Worm (Caenorhabditis elegans) whole organism, late embryonic: ENCODE measurements around the gene C40A11.8.

Experiments
- K02D7.2 ChIP-seq: sonication (generic microtip); optimal IDR thresholded peaks from 2 replicates; lab custom pipeline; 2017; ENCODE audit warnings: mild to moderate bottlenecking, missing genetic modification characterization, missing compliant biosample characterization
- ceh-34 ChIP-seq: sonication (generic microtip); optimal IDR thresholded peaks from 2 replicates; lab custom pipeline; 2016; ENCODE audit warnings: mild to moderate bottlenecking, missing genetic modification characterization, missing compliant biosample characterization
- dve-1 ChIP-seq: sonication (generic microtip); optimal IDR thresholded peaks from 2 replicates; lab custom pipeline; 2017; ENCODE audit warnings: antibody characterized with exemption, mild to moderate bottlenecking, missing genetic modification characterization, missing compliant biosample characterization
- elt-2 ChIP-seq: sonication (generic microtip); optimal IDR thresholded peaks from 2 replicates; lab custom pipeline; 2016; ENCODE audit warnings: missing genetic modification reagents, missing genetic modification characterization, missing compliant biosample characterization
- fax-1 ChIP-seq: sonication (generic microtip); optimal IDR thresholded peaks from 2 replicates; lab custom pipeline; 2016; ENCODE audit warnings: missing genotype, missing genetic modification characterization, missing compliant biosample characterization
- fkh-10 ChIP-seq: fragments of 150-350 bp; optimal IDR thresholded peaks from 2 replicates; lab custom pipeline; 2014; ENCODE audit warnings: missing biosample characterization, missing genetic modification reagents, missing genetic modification characterization
- gmeb-2 ChIP-seq: sonication (generic microtip); optimal IDR thresholded peaks from 2 replicates; lab custom pipeline; 2016; ENCODE audit warnings: missing genetic modification characterization, inconsistent platforms, missing compliant biosample characterization
- hlh-6 ChIP-seq: sonication (generic microtip); optimal IDR thresholded peaks from 2 replicates; lab custom pipeline; 2016; ENCODE audit warnings: missing genotype, missing genetic modification characterization, missing compliant biosample characterization
- nfya-1 ChIP-seq: sonication (generic microtip); optimal IDR thresholded peaks from 2 replicates; lab custom pipeline; 2017; ENCODE audit warnings: missing genetic modification characterization, mild to moderate bottlenecking, missing compliant biosample characterization, antibody characterized with exemption, moderate library complexity
- sox-2 ChIP-seq: fragments of 200-800 bp; sonication (Bioruptor generic); IDR thresholded peaks from 2 replicates; pipeline ENCODE4 v1.3.6; 2022; ENCODE audit warnings: missing genetic modification reagents, missing genetic modification characterization, missing compliant biosample characterization
- unc-55 ChIP-seq: sonication (generic microtip); optimal IDR thresholded peaks from 2 replicates; lab custom pipeline; 2017; ENCODE audit warnings: missing biosample characterization, missing genetic modification reagents, missing genetic modification characterization
- ztf-16 ChIP-seq: sonication (generic microtip); optimal IDR thresholded peaks from 2 replicates; lab custom pipeline; 2017; ENCODE audit warnings: missing genetic modification characterization, missing compliant biosample characterization

DNA sequence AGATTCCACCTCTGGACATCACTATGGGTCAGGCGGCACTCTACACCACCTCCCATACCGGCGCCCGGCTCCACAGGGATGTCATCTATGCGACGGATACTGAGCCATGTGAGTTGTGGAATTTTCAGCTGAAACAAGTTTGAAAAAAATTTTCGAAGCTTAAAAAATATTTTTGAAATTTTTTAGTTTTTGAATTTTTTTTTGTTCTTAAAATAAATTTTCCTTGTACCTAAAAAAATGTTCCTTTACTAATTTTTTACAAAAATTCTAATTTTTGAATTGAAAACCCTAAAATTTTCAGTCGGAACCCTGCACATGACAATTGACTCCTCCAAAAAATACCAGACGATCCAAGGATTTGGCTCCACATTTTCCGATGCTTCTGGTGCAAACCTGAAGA lies 27.0 kb upstream of the C40A11.8 start:
- no peak for TF ChIP-seq elt-2 (tag; lab: Kevin White, UChicago)
- no peak for TF ChIP-seq nfya-1
- TF ChIP-seq fax-1 (tag; lab: Kevin White, UChicago): no peak
- TF ChIP-seq hlh-6 (tag; lab: Kevin White, UChicago): no peak
- no peak for TF ChIP-seq fkh-10 (GFP tag; lab: Kevin White, UChicago)
- TF ChIP-seq ceh-34 (tag; lab: Kevin White, UChicago): no peak
- no peak for TF ChIP-seq ztf-16 (tag; lab: Kevin White, UChicago)
- TF ChIP-seq K02D7.2 (tag; lab: Kevin White, UChicago): no peak
- no peak for TF ChIP-seq gmeb-2 (tag; lab: Kevin White, UChicago)
- no peak for TF ChIP-seq unc-55 (GFP tag; lab: Kevin White, UChicago)
- TF ChIP-seq sox-2 (GFP tag; lab: Robert Waterston, UW): no peak
- TF ChIP-seq dve-1 (tag; lab: Kevin White, UChicago): no peak
